Fruit fly (Drosophila melanogaster): ENCODE measurements around the gene NT1.

NT1 gene

dm6 chr3L:4541573-4542371, 33.5 kb upstream of the NT1 start, which contains the start of gene CG11357:
Gene CG11357, plus strand, starts transcription at chr3L:4542051.
- TF ChIP-seq noc (tag; optimal IDR thresholded peaks at IDR 0.05), result peak; percentile 97

DNA sequence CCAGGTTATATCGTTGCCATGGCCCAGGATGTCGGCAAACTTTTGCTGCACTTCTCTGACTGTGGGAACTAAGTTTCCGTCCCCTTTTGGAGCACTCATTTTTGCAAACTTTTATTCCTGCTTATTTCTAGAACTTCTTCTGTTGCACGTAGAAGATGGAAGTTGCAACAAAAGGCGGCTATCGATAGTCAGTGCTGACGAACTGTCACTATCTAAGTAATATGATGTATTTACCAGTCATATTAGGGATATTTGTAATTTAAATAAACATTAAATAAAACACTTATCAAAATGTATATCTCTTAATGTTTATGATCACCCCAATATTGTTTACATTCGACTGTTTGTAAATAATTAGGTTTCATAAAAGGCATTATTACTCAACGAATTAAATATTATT, 32.8 kb upstream of the NT1 start, which contains the start of gene CG32243:
CG32243 (minus strand) TSS at position 175 of the 400 bp plus-strand sequence.
- no peak for TF ChIP-seq noc (tag; optimal IDR thresholded peaks at IDR 0.05)

- TF ChIP-seq noc (tag; optimal IDR thresholded peaks at IDR 0.05), result no peak
Measured at dm6 chr3L:4534481-4534880, 26.2 kb upstream of the NT1 start.

DNA sequence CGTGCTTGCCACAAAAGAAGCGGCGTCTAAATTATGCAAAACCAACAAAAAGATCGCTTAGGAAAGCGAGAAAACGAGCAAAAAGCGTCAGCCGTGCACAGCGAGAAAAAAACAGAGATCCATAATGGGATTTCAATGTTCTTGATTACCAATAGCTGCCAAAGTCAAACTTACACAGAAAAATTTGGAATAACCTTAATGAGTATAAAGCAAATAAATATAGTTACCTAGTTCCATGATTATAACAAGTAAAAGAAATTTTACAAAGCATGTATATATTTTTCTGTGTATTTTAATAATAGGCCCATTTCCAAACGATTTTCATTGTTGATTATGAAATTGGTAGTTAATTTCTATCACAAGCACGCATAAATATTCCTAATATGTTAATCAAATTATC, 25.7 kb upstream of the NT1 start:
- no peak for TF ChIP-seq noc (tag; optimal IDR thresholded peaks at IDR 0.05)

- no peak for TF ChIP-seq noc (tag; optimal IDR thresholded peaks at IDR 0.05)
Measured at dm6 chr3L:4532841-4533619, 24.8 kb upstream of the NT1 start, which contains the start of gene CG11353. Gene CG11353, plus strand, starts transcription at chr3L:4533170.

DNA sequence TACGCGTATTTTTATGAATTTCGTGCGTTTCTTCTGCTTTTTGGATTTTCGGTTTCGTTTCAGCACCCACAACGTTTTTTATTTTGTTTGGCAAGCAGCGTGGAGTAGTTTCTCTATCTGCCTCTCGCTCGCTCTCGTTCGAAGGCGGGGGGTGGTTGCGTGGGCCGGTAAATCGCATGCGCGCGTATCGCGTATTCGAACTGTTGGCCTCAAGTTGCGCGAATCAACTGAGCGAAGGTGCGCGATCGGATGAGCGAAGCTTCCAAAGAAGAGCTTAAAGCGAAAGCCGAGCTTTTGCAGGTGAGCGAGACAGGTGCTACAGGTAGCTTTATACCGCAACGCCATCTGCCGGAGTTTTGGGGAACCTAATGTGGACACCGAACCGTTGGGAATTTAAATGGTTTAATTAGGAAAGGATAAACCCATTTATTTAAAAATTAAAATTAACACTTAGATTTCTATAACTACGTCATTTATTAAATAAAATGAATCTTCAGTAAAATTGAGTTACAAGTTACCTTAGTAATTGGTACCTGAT, 23.8 kb upstream of the NT1 start, which contains the start of gene Tie:
Tie (minus strand) TSS at position 205 of the 538 bp plus-strand sequence.
- no peak for TF ChIP-seq noc (tag; optimal IDR thresholded peaks at IDR 0.05)

DNA sequence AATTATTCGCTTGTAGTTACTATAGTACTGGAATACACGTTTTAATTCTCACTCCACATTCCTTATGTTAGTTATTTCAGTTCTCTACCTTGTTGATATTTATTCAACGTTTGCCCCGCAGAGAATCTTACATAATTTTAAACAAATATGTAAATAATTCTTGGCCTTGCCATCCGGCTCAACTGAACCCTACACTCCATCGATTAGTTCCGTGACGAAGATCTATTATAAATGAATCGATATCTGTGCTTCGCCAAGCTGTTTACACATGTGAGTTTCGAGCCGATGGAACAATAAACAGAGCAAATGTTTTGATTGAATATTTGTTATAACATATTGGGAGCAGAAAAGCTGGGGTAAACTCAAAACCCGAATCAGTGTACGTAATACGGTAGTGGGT, 13.6 kb upstream of the NT1 start:
- no peak for TF ChIP-seq noc (tag; optimal IDR thresholded peaks at IDR 0.05)

DNA sequence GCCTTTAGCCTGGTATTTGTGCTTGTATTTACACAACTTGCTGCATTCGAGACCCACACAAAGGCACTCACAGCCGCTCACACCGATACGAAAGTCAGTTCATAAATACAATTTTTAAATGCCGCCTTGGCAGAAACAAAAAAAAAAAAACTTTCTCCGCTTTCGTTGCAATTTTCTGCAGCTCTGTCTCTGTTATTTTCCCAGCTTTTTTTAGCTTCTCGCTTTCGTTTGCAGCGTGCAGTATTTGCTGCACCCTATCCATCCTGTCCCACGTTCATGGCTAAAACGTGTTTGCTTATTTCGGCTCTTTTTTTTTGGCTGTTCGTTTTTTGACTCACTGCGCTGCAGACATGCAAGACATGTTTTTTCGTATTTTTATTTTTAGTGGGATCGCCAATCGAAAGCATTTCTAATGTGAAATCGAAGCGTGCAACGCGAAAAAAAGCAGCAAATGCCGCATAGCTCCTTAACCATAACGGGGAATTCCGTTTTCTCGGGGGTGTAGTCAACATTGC, 11.2 kb upstream of the NT1 start:
- no peak for TF ChIP-seq noc (tag; optimal IDR thresholded peaks at IDR 0.05)

DNA sequence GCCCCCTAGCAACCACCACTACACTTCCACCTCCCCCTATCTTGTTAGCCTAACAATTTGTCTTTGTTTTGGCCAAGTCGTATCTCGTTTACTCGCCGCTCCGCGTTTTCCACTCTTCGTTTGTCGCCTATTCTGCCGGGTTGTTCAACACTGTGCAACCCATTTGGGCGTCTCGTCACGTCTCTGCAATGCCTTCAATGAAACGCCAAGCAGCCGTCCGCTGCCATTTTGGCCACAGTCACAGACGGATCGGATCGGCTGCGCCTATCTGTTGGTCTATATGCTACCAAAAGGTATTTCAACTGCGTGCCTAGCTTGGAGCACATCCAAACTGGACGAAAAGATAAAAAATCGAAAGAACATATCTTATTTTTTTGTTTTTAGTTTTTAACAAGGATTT, 8.1 kb upstream of the NT1 start:
- no peak for TF ChIP-seq noc (tag; optimal IDR thresholded peaks at IDR 0.05)

- TF ChIP-seq noc (tag; optimal IDR thresholded peaks at IDR 0.05), result no peak
Measured at dm6 chr3L:4510317-4510716, 2.1 kb upstream of the NT1 start.

dm6 chr3L:4508926-4509457, 759 bp upstream of the NT1 start:
- TF ChIP-seq noc (tag; optimal IDR thresholded peaks at IDR 0.05), result no peak

dm6 chr3L:4507846-4508245, 387 bp downstream of the NT1 start:
- no peak for TF ChIP-seq noc (tag; optimal IDR thresholded peaks at IDR 0.05)

- TF ChIP-seq noc (tag; optimal IDR thresholded peaks at IDR 0.05), result no peak
Measured at dm6 chr3L:4501406-4501805, 6.8 kb downstream of the NT1 start.

dm6 chr3L:4500400-4500799, 7.8 kb downstream of the NT1 start, which contains the start of gene CG13720:
Gene CG13720, minus strand, starts transcription at chr3L:4500500.
- TF ChIP-seq noc (tag; optimal IDR thresholded peaks at IDR 0.05), result no peak

DNA sequence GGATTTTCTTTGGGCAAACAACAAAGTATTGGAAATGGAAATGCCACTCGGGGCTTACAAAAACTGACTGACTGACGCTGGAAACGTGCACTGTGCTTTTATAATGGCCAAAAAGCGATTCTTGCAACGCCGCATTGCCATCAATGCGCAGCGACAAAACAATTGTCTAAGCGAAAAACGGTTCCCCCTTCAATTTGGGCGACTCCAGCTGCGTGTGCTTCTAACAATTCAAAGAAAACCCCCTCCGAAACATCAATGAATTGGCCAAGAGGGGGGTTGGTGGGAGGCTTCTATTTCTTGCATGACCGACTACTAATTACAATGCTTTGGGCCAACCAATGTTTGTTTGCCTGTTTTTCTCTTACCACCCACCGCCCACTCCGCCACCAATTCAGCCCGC, 10.6 kb downstream of the NT1 start, which contains the start of gene CG13721:
CG13721 (minus strand) TSS at position 101 of the 400 bp plus-strand sequence.
- TF ChIP-seq noc (tag; optimal IDR thresholded peaks at IDR 0.05), result no peak

- TF ChIP-seq noc (tag; optimal IDR thresholded peaks at IDR 0.05), result no peak
Measured at dm6 chr3L:4494603-4495002, 13.6 kb downstream of the NT1 start.
